Worm (Caenorhabditis elegans): ENCODE measurements around the gene F17H10.2.

Gene F17H10.2

DNA sequence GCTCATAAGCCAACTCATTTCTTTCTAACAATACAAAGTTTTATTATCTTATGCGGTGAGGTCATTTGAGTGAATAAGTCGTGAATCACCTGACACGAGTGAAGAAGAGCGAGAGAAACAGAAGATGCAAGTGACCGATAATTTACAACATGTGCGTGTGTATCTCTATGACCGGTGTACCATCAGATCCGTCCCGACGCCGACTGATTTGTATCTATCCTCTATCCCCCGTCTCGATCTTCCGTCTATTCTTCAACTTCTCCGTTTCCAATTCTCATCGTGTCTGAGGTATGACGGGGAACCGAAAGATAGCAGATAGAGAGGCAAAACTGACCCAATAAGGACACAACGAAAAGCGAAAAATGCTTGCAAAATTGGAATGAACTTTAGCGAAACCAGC is 27.9 kb downstream of the F17H10.2 start, which contains the start of gene F09A5.3 (continued):
- no peak for TF ChIP-seq ztf-11 (tag; optimal IDR thresholded peaks at IDR 0.05)
- no peak for TF ChIP-seq dmd-9 (GFP tag; IDR thresholded peaks at IDR 0.05)
- TF ChIP-seq ztf-7 (tag; optimal IDR thresholded peaks at IDR 0.05) = no peak
- TF ChIP-seq pqm-1 (tag; optimal IDR thresholded peaks at IDR 0.05) = no peak
- TF ChIP-seq ceh-28 (tag; optimal IDR thresholded peaks at IDR 0.05) = no peak
- TF ChIP-seq R02D3.7 (tag; optimal IDR thresholded peaks at IDR 0.05) = no peak
- peak in 1 of 2 experiments; percentile 56 for TF ChIP-seq mdl-1 (tag; optimal IDR thresholded peaks at IDR 0.05)
- no peak for TF ChIP-seq mdt-29 (GFP tag; IDR thresholded peaks at IDR 0.05)
- no peak for TF ChIP-seq unc-39 (tag; optimal IDR thresholded peaks at IDR 0.05)
- TF ChIP-seq madf-9 (GFP tag; conservative IDR thresholded peaks at IDR 0.05) = no peak
- TF ChIP-seq unc-130 (GFP tag; optimal IDR thresholded peaks at IDR 0.05) = no peak
- TF ChIP-seq nhr-25 (tag; optimal IDR thresholded peaks at IDR 0.05; ENCODE audit: borderline replicate concordance, insufficient read depth) = no peak
- TF ChIP-seq dpl-1 (GFP tag; optimal IDR thresholded peaks at IDR 0.05) = no peak
- TF ChIP-seq nhr-237 (tag; optimal IDR thresholded peaks at IDR 0.05) = no peak
- TF ChIP-seq lin-29 (GFP tag; IDR thresholded peaks at IDR 0.05) = no peak
- no peak for TF ChIP-seq ZK337.2 (GFP tag; IDR thresholded peaks at IDR 0.05)
- TF ChIP-seq D1046.2 (GFP tag; IDR thresholded peaks at IDR 0.05) = no peak
- no peak for TF ChIP-seq F44E2.7 (GFP tag; IDR thresholded peaks at IDR 0.05)
- TF ChIP-seq zfp-2 (tag; optimal IDR thresholded peaks at IDR 0.05) = no peak
- no peak for TF ChIP-seq spr-1 (tag; optimal IDR thresholded peaks at IDR 0.05)
- TF ChIP-seq php-3 (GFP tag; IDR thresholded peaks at IDR 0.05) = peak; percentile 53; the same call in 1 of the 2 replicates
- peak; percentile 6 for TF ChIP-seq nhr-11 (tag; optimal IDR thresholded peaks at IDR 0.05)
- TF ChIP-seq F37D6.2 (tag; optimal IDR thresholded peaks at IDR 0.05) = no peak
- TF ChIP-seq daf-12 (tag; optimal IDR thresholded peaks at IDR 0.05) = no peak
- no peak for TF ChIP-seq lin-13 (GFP tag; optimal IDR thresholded peaks at IDR 0.05)
- no peak for TF ChIP-seq tra-1 (GFP tag; IDR thresholded peaks at IDR 0.05)
- TF ChIP-seq egl-43 (GFP tag; IDR thresholded peaks at IDR 0.05) = no peak
- TF ChIP-seq dmd-8 (GFP tag; IDR thresholded peaks at IDR 0.05) = no peak
- TF ChIP-seq lim-7 (GFP tag; IDR thresholded peaks at IDR 0.05) = no peak
- TF ChIP-seq Y48G9A.11 (GFP tag; IDR thresholded peaks at IDR 0.05) = no peak
- no peak for TF ChIP-seq tag-97 (GFP tag; IDR thresholded peaks at IDR 0.05)
- no peak for TF ChIP-seq fos-1 (tag; optimal IDR thresholded peaks at IDR 0.05)
- TF ChIP-seq ceh-20 (GFP tag; IDR thresholded peaks at IDR 0.05) = no peak
- peak; percentile 21 for TF ChIP-seq nhr-28 (tag; optimal IDR thresholded peaks at IDR 0.05)
- TF ChIP-seq arid-1 (GFP tag; conservative IDR thresholded peaks at IDR 0.05) = 0 out of 2 replicates have a peak, but pooled peaks have one; percentile 19
- TF ChIP-seq ceh-44 (GFP tag; IDR thresholded peaks at IDR 0.05) = no peak
- TF ChIP-seq nhr-41 (GFP tag; IDR thresholded peaks at IDR 0.05) = no peak
- no peak for TF ChIP-seq daf-16 (GFP tag; optimal IDR thresholded peaks at IDR 0.05)
- no peak for TF ChIP-seq daf-16 (tag; optimal IDR thresholded peaks at IDR 0.05)
- TF ChIP-seq ceh-32 (tag; optimal IDR thresholded peaks at IDR 0.05; ENCODE audit: poor library complexity) = no peak
- no peak for TF ChIP-seq lin-38 (GFP tag; IDR thresholded peaks at IDR 0.05)
- TF ChIP-seq Y5F2A.4 (GFP tag; optimal IDR thresholded peaks at IDR 0.05) = no peak
- TF ChIP-seq snpc-4 (tag; optimal IDR thresholded peaks at IDR 0.05) = no peak
- no peak for TF ChIP-seq lin-1 (GFP tag; IDR thresholded peaks at IDR 0.05)
- TF ChIP-seq mxl-2 (GFP tag; conservative IDR thresholded peaks at IDR 0.05) = no peak
- no peak for TF ChIP-seq lir-3 (tag; optimal IDR thresholded peaks at IDR 0.05)
- TF ChIP-seq snpc-1.2 (GFP tag; IDR thresholded peaks at IDR 0.05) = no peak
- no peak for TF ChIP-seq ceh-82 (tag; optimal IDR thresholded peaks at IDR 0.05)
- TF ChIP-seq sdz-12 (GFP tag; optimal IDR thresholded peaks at IDR 0.05) = no peak
- peak; percentile 66 for TF ChIP-seq hlh-11 (tag; optimal IDR thresholded peaks at IDR 0.05)
- TF ChIP-seq duxl-1 (tag; optimal IDR thresholded peaks at IDR 0.05; ENCODE audit: poor library complexity) = no peak
- TF ChIP-seq ceh-62 (tag; optimal IDR thresholded peaks at IDR 0.05) = no peak
